Worm (Caenorhabditis elegans): Measurements from ENCODE around the gene abu-8.

abu-8 gene

DNA sequence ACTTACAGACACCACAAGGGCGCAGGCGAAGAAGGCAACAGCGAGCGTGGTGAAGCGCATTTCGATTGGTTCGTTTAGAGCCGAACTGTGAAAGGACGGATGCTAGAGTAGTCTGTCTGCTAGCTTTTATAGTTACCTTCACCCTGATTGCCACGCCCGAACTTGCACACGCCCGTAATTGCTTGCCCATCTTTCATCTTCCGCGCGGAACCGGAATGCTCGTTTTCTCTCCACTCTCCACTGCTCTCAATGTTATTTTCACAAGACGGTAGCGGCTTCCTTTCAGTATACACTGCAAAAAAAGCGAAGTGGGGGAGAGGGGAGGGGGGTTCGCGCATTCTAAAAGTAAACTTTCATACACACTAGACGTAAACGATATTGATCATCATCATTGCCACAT, at the start of gene abu-8:
abu-8 (minus strand) TSS at position 101 of the 400 bp plus-strand sequence.
- TF ChIP-seq nhr-11 (tag; optimal IDR thresholded peaks at IDR 0.05) (no peak), nhr-28 (tag; optimal IDR thresholded peaks at IDR 0.05) (no peak), lin-15B (tag; optimal IDR thresholded peaks at IDR 0.05) (no peak), lin-39 (tag; optimal IDR thresholded peaks at IDR 0.05) (no peak), ceh-9 (tag; optimal IDR thresholded peaks at IDR 0.05) (no peak), nhr-12 (tag; optimal IDR thresholded peaks at IDR 0.05) (no peak), fos-1 (tag; optimal IDR thresholded peaks at IDR 0.05) (no peak), ZK546.5 (tag; optimal IDR thresholded peaks at IDR 0.05) (no peak), nhr-76 (tag; optimal IDR thresholded peaks at IDR 0.05) (no peak), elt-1 (tag; optimal IDR thresholded peaks at IDR 0.05) (no peak), ztf-4 (tag; optimal IDR thresholded peaks at IDR 0.05) (no peak), sea-2 (GFP tag; optimal IDR thresholded peaks at IDR 0.05) (no peak), lsy-12 (tag; optimal IDR thresholded peaks at IDR 0.05) (no peak), jun-1 (tag; optimal IDR thresholded peaks at IDR 0.05) (no peak), egl-5 (tag; optimal IDR thresholded peaks at IDR 0.05) (no peak), tbx-2 (tag; optimal IDR thresholded peaks at IDR 0.05) (no peak), pqm-1 (tag; optimal IDR thresholded peaks at IDR 0.05) (no peak)

DNA sequence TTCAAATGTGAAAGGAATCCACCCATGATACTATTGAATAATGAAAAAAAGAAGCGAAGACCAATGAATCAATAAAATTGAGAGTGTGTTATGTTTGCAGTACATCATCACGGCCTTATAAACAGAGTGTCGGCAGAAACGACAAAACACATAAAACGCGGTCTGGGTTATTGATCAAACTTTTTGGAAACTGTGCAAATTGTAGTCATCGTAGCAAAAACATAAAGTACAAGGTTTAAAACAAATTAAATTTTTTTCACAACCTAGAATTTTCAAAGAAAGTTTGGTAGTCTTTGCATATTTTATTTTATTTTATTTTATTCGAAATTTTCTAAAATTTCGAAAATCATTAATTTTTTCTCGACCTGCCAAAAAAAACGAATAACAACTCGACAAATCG, 48.6 kb upstream of the abu-8 start, which contains the start of gene cest-35.1:
cest-35.1 (minus strand) TSS at position 101 of the 400 bp plus-strand sequence.
- TF ChIP-seq sea-2 (GFP tag; optimal IDR thresholded peaks at IDR 0.05) (no peak), ZK546.5 (tag; optimal IDR thresholded peaks at IDR 0.05) (no peak), nhr-43 (tag; optimal IDR thresholded peaks at IDR 0.05; ENCODE audit: poor library complexity, severe bottlenecking) (no peak), jun-1 (tag; optimal IDR thresholded peaks at IDR 0.05) (no peak), egl-27 (tag; optimal IDR thresholded peaks at IDR 0.05) (no peak), ztf-11 (tag; optimal IDR thresholded peaks at IDR 0.05) (no peak), ceh-28 (tag; optimal IDR thresholded peaks at IDR 0.05) (no peak), elt-1 (tag; optimal IDR thresholded peaks at IDR 0.05) (no peak), zag-1 (tag; optimal IDR thresholded peaks at IDR 0.05) (no peak), fkh-2 (tag; optimal IDR thresholded peaks at IDR 0.05) (no peak), nhr-67 (tag; optimal IDR thresholded peaks at IDR 0.05) (no peak), nhr-12 (tag; optimal IDR thresholded peaks at IDR 0.05) (no peak), nhr-28 (tag; optimal IDR thresholded peaks at IDR 0.05) (no peak), pqm-1 (tag; optimal IDR thresholded peaks at IDR 0.05) (no peak), hmg-11 (tag; optimal IDR thresholded peaks at IDR 0.05) (no peak)

DNA sequence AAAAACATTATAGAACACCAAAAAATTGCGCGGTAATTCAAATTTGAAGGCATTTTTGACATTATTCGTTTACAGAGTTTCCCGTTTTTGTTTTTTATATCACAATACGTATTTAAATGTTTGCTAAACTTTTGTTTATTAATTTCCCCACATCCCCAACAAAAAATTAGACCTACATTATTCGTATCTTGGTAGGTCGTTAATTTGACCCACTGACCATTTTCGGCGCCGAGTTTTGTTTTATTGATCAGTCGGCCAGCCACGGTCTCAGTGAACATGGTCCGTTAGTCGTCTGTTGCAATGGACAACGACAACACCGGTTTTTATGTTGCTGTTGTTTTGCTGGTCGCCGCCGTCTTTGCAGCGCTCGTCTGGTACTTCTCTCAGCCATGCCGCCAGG, 45.5 kb upstream of the abu-8 start, which contains the start of gene B0238.15:
B0238.15 (plus strand) TSS at position 301 of the 400 bp plus-strand sequence.
- TF ChIP-seq eor-1 (tag; optimal IDR thresholded peaks at IDR 0.05) = no peak
- TF ChIP-seq egl-5 (tag; optimal IDR thresholded peaks at IDR 0.05) = no peak
- TF ChIP-seq fkh-2 (tag; optimal IDR thresholded peaks at IDR 0.05) = no peak
- TF ChIP-seq nfya-1 (tag; optimal IDR thresholded peaks at IDR 0.05; ENCODE audit: insufficient read depth) = no peak
- TF ChIP-seq jun-1 (tag; optimal IDR thresholded peaks at IDR 0.05) = no peak
- no peak for TF ChIP-seq ztf-4 (tag; optimal IDR thresholded peaks at IDR 0.05)

DNA sequence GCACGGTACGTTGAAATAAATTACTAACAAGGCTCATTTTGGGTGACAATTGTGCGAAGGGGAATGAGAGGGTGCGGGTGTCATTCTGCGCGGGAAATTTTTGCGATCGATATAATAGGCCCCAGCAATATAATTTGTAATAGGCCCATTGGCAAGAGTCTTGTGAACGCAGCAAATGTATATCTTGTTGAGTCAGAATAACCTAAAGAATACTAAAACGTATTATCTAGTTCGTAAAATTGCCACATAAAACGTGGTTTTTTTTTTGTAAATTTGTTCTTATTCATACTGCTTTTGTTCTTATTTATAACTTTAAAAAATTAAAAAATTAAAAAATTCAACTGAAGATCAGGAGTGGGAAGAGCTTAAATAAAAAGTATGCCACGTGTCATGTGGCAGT, 45.0 kb upstream of the abu-8 start, which contains the start of gene C52A10.3:
C52A10.3 (minus strand) TSS at position 101 of the 400 bp plus-strand sequence.
- TF ChIP-seq nhr-67 (tag; optimal IDR thresholded peaks at IDR 0.05) (no peak), unc-62 (GFP tag; optimal IDR thresholded peaks at IDR 0.05) (no peak)

DNA sequence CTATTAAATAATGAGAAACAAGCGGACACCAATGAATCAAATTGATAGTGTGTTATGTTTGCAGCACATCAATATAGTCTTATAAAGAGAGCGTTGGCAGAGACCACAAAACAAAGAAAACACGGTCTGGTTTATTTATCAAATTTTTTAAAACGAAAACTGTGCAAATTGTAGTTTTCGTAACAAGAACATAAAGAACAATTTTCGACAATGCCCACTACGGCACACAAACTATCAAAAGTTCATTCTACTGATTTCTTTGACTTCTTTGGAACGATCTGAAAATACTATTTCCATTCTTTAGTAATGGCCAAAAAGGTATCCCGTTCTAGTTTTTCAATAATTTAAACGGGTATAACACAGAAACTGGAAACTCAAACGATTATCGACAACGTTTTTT, 42.7 kb upstream of the abu-8 start, which contains the start of gene cest-35.2:
cest-35.2 (minus strand) TSS at position 101 of the 400 bp plus-strand sequence.
- no peak for TF ChIP-seq pha-4 (tag; optimal IDR thresholded peaks at IDR 0.05)
- no peak for TF ChIP-seq nhr-67 (tag; optimal IDR thresholded peaks at IDR 0.05)
- no peak for TF ChIP-seq elt-2 (tag; optimal IDR thresholded peaks at IDR 0.05)
- no peak for TF ChIP-seq snpc-4 (tag; optimal IDR thresholded peaks at IDR 0.05)
- TF ChIP-seq fos-1 (tag; optimal IDR thresholded peaks at IDR 0.05) = no peak
- no peak for TF ChIP-seq daf-12 (tag; optimal IDR thresholded peaks at IDR 0.05)
- no peak for TF ChIP-seq ceh-82 (tag; optimal IDR thresholded peaks at IDR 0.05)
- TF ChIP-seq lin-15B (tag; optimal IDR thresholded peaks at IDR 0.05) = no peak
- no peak for TF ChIP-seq nhr-43 (tag; optimal IDR thresholded peaks at IDR 0.05; ENCODE audit: poor library complexity, severe bottlenecking)
- TF ChIP-seq nhr-28 (tag; optimal IDR thresholded peaks at IDR 0.05) = no peak
- TF ChIP-seq fkh-2 (tag; optimal IDR thresholded peaks at IDR 0.05) = no peak

All from whole organism, L3 larva.